Fruit fly (Drosophila melanogaster): ENCODE results near the gene lbe.

- no peak for TF ChIP-seq CG9948 (tag; optimal IDR thresholded peaks at IDR 0.05)
- no peak for TF ChIP-seq CG10348 (GFP tag; IDR thresholded peaks at IDR 0.05)
- TF ChIP-seq Pif1B (GFP tag; optimal IDR thresholded peaks at IDR 0.05) = no peak
- no peak for TF ChIP-seq CG8301 (tag; optimal IDR thresholded peaks at IDR 0.05)
- TF ChIP-seq CG14655 (GFP tag; optimal IDR thresholded peaks at IDR 0.05) = no peak
- TF ChIP-seq CG32121 (GFP tag; IDR thresholded peaks at IDR 0.05) = no peak
- no peak for TF ChIP-seq CG8159 (tag; optimal IDR thresholded peaks at IDR 0.05)
- TF ChIP-seq EcR (GFP tag; optimal IDR thresholded peaks at IDR 0.05) = no peak
- TF ChIP-seq gl (tag; optimal IDR thresholded peaks at IDR 0.05) = no peak
- no peak for TF ChIP-seq Pif1A (GFP tag; optimal IDR thresholded peaks at IDR 0.05)
Observed at dm6 chr3R:21408372-21408771, 38.0 kb downstream of the lbe start.

All from whole organism, pupa.